Worm (Caenorhabditis elegans) whole organism, L2 larva: Measurements from ENCODE around the gene T01G5.7.

Source experiments
- C34F6.9 ChIP-seq: fragments of 150-350 bp; optimal IDR thresholded peaks from 2 replicates; lab custom pipeline; 2014; ENCODE audit warnings: missing biosample characterization, missing genetic modification characterization
- R02D3.7 ChIP-seq: fragments of 150-350 bp; optimal IDR thresholded peaks from 2 replicates; lab custom pipeline; 2014; ENCODE audit warnings: missing biosample characterization, missing genetic modification characterization
- Y55F3AM.14 ChIP-seq: fragments of 200-800 bp; sonication (Bioruptor generic); optimal IDR thresholded peaks from 2 replicates; lab custom pipeline; 2018; ENCODE audit warnings: mild to moderate bottlenecking, missing genetic modification characterization, missing compliant biosample characterization
- blmp-1 ChIP-seq: sonication (generic microtip); optimal IDR thresholded peaks from 2 replicates; lab custom pipeline; 2017; ENCODE audit warnings: missing genetic modification characterization, mild to moderate bottlenecking, missing compliant biosample characterization, antibody characterized with exemption, moderate library complexity; ENCODE audit not compliant: insufficient read depth
- ceh-16 ChIP-seq: fragments of 150-350 bp; optimal IDR thresholded peaks from 2 replicates; lab custom pipeline; 2014; ENCODE audit warnings: missing biosample characterization, missing genetic modification characterization
- ceh-82 ChIP-seq: fragments of 150-350 bp; optimal IDR thresholded peaks from 2 replicates; lab custom pipeline; 2014; ENCODE audit warnings: missing biosample characterization, missing genetic modification characterization
- crh-2 ChIP-seq: sonication (generic microtip); optimal IDR thresholded peaks from 2 replicates; lab custom pipeline; 2017; ENCODE audit warnings: missing biosample characterization, missing genetic modification characterization
- elt-3 ChIP-seq: sonication (generic microtip); optimal IDR thresholded peaks from 2 replicates; lab custom pipeline; 2017; ENCODE audit warnings: missing biosample characterization, missing genetic modification characterization
- fos-1 ChIP-seq: fragments of 150-350 bp; optimal IDR thresholded peaks from 2 replicates; lab custom pipeline; 2014; ENCODE audit warnings: missing biosample characterization, missing genetic modification characterization
- gmeb-1 ChIP-seq: fragments of 150-350 bp; optimal IDR thresholded peaks from 2 replicates; lab custom pipeline; 2014; ENCODE audit warnings: missing biosample characterization, missing genetic modification characterization
- lin-11 ChIP-seq: fragments of 150-350 bp; sonication (generic microtip); optimal IDR thresholded peaks from 2 replicates; lab custom pipeline; 2014; ENCODE audit warnings: missing biosample characterization, missing genetic modification characterization, inconsistent platforms, mixed read lengths
- lin-13 ChIP-seq: fragments of 150-350 bp; optimal IDR thresholded peaks from 2 replicates; lab custom pipeline; 2014; ENCODE audit warnings: missing biosample characterization, missing genetic modification reagents, missing genetic modification characterization
- lsy-2 ChIP-seq, 2 experiments: fragments of 150-350 bp in 1 of 2; sonication (generic microtip) in 1 of 2; optimal IDR thresholded peaks; 2 replicates each; lab custom pipeline; 2014 to 2017; ENCODE audit warnings: missing biosample characterization in 2 of 2, missing genetic modification characterization in 2 of 2
- mab-5 ChIP-seq: fragments of 150-350 bp; optimal IDR thresholded peaks from 2 replicates; lab custom pipeline; 2014; ENCODE audit warnings: missing biosample characterization, missing genetic modification characterization
- mbf-1 ChIP-seq: sonication (generic microtip); optimal IDR thresholded peaks from 2 replicates; lab custom pipeline; 2017; ENCODE audit warnings: missing biosample characterization, missing genetic modification characterization
- mdl-1 ChIP-seq, 2 experiments: fragments of 150-350 bp in 1 of 2; sonication (generic microtip) in 1 of 2; optimal IDR thresholded peaks; 2 replicates each; lab custom pipeline; 2017; ENCODE audit warnings: missing biosample characterization in 2 of 2, missing genetic modification characterization in 2 of 2
- nhr-10 ChIP-seq: sonication (generic microtip); optimal IDR thresholded peaks from 2 replicates; lab custom pipeline; 2017; ENCODE audit warnings: missing biosample characterization, missing genetic modification characterization
- nhr-12 ChIP-seq: fragments of 150-350 bp; optimal IDR thresholded peaks from 2 replicates; lab custom pipeline; 2014; ENCODE audit warnings: missing biosample characterization, missing genetic modification characterization
- nhr-129 ChIP-seq: fragments of 150-350 bp; optimal IDR thresholded peaks from 2 replicates; lab custom pipeline; 2014; ENCODE audit warnings: missing biosample characterization, missing genetic modification characterization
- nhr-21 ChIP-seq: fragments of 150-350 bp; optimal IDR thresholded peaks from 2 replicates; lab custom pipeline; 2014; ENCODE audit warnings: missing biosample characterization, missing genetic modification characterization
- nhr-23 ChIP-seq: fragments of 150-350 bp; optimal IDR thresholded peaks from 2 replicates; lab custom pipeline; 2014; ENCODE audit warnings: missing biosample characterization, missing genetic modification reagents, missing genetic modification characterization
- nhr-25 ChIP-seq: fragments of 150-350 bp; sonication (generic microtip); optimal IDR thresholded peaks from 3 replicates; lab custom pipeline; 2014; ENCODE audit warnings: missing biosample characterization, missing genetic modification characterization
- nhr-6 ChIP-seq: fragments of 150-350 bp; optimal IDR thresholded peaks from 2 replicates; lab custom pipeline; 2014; ENCODE audit warnings: missing biosample characterization, missing genetic modification characterization
- nhr-77 ChIP-seq: fragments of 150-350 bp; optimal IDR thresholded peaks from 2 replicates; lab custom pipeline; 2014; ENCODE audit warnings: missing biosample characterization, missing genetic modification characterization
- peb-1 ChIP-seq: fragments of 150-350 bp; optimal IDR thresholded peaks from 2 replicates; lab custom pipeline; 2014; ENCODE audit warnings: missing biosample characterization, missing genetic modification characterization
- sem-4 ChIP-seq: fragments of 150-350 bp; optimal IDR thresholded peaks from 2 replicates; lab custom pipeline; 2014; ENCODE audit warnings: missing biosample characterization, missing genetic modification reagents, missing genetic modification characterization
- sma-3 ChIP-seq: sonication (generic microtip); optimal IDR thresholded peaks from 2 replicates; lab custom pipeline; 2016; ENCODE audit warnings: missing genetic modification reagents, missing genetic modification characterization, missing compliant biosample characterization
- sma-9 ChIP-seq, 2 experiments: fragments of 150-350 bp in 1 of 2; sonication (generic microtip) in 1 of 2; optimal IDR thresholded peaks; 2 replicates each; lab custom pipeline; 2014 to 2016; ENCODE audit warnings: missing genetic modification characterization in 2 of 2, mild to moderate bottlenecking in 1 of 2, missing biosample characterization in 1 of 2, missing compliant biosample characterization in 1 of 2, missing genetic modification reagents in 1 of 2, moderate library complexity in 1 of 2
- snpc-4 ChIP-seq: fragments of 150-350 bp; optimal IDR thresholded peaks from 2 replicates; lab custom pipeline; 2014; ENCODE audit warnings: missing biosample characterization, missing genetic modification characterization
- unc-55 ChIP-seq: fragments of 150-350 bp; sonication (generic microtip); optimal IDR thresholded peaks from 3 replicates; lab custom pipeline; 2014; ENCODE audit warnings: missing biosample characterization, missing genetic modification reagents, missing genetic modification characterization
- unc-62 ChIP-seq: fragments of 150-350 bp; optimal IDR thresholded peaks from 2 replicates; lab custom pipeline; 2014; ENCODE audit warnings: missing biosample characterization, missing genetic modification reagents, missing genetic modification characterization
- zag-1 ChIP-seq: fragments of 150-350 bp; optimal IDR thresholded peaks from 2 replicates; lab custom pipeline; 2014; ENCODE audit warnings: missing biosample characterization, missing genetic modification characterization
- ztf-1 ChIP-seq: fragments of 200-800 bp; sonication (Bioruptor generic); conservative IDR thresholded peaks from 2 replicates; pipeline ENCODE4 v1.3.6; 2022; ENCODE audit warnings: missing genetic modification characterization, missing compliant biosample characterization
- ztf-11 ChIP-seq: sonication (generic microtip); optimal IDR thresholded peaks from 2 replicates; lab custom pipeline; 2017; ENCODE audit warnings: missing biosample characterization, missing genetic modification characterization
- ztf-4 ChIP-seq: fragments of 150-350 bp; optimal IDR thresholded peaks from 2 replicates; lab custom pipeline; 2014; ENCODE audit warnings: missing biosample characterization, missing genetic modification characterization

The T01G5.7 gene

DNA sequence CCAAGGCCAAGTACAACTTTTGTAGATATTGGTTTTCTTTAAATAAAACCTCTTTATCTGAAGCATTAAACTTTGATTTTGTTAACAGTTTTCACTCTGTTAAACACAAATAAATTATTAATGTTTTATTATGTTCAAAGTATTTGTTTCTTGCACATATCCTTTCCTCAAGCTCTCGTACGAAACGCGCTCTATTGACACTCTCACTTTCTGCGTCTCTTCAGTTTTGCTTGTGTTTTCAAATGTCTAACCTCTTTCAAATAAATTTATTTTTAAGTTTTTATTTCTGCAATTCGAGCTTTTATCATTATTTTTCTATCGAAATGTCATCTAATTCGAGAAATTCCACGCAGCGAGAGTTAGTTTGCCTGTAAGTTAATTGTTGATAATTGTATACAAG, 32.0 kb downstream of the T01G5.7 start, which contains the start of gene K08F9.4:
TSS of gene K08F9.4 (plus strand) at position 222 of the 400 bp plus-strand sequence.
- TF ChIP-seq gmeb-1, result peak; percentile 72
- TF ChIP-seq sma-3 (GFP tag; lab: Kevin White, UChicago), result peak; percentile 68
- TF ChIP-seq lin-13 (GFP tag; lab: Kevin White, UChicago), result peak; percentile 66
- TF ChIP-seq lin-11 (tag; lab: Kevin White, UChicago), result no peak
- TF ChIP-seq zag-1, result no peak
- no peak for TF ChIP-seq ztf-4
- TF ChIP-seq lsy-2 (tag; optimal IDR thresholded peaks at IDR 0.05; lab: Kevin White, UChicago), result no peak
- peak; percentile 46 for TF ChIP-seq sma-9 (GFP tag; optimal IDR thresholded peaks at IDR 0.05; lab: Kevin White, UChicago)
- TF ChIP-seq sma-9 (tag; optimal IDR thresholded peaks at IDR 0.05; lab: Kevin White, UChicago), result no peak
- TF ChIP-seq sem-4 (tag; lab: Kevin White, UChicago), result peak; percentile 2
- peak; percentile 78 for TF ChIP-seq C34F6.9 (tag; lab: Kevin White, UChicago)
- TF ChIP-seq nhr-10 (tag; lab: Kevin White, UChicago), result no peak
- TF ChIP-seq fos-1 (tag; lab: Kevin White, UChicago), result peak; percentile 47
- peak; percentile 48 for TF ChIP-seq crh-2 (tag; lab: Kevin White, UChicago)
- peak; percentile 48 for TF ChIP-seq nhr-129
- TF ChIP-seq mab-5 (tag; lab: Kevin White, UChicago), result no peak
- TF ChIP-seq ceh-16 (tag; lab: Kevin White, UChicago), result no peak
- TF ChIP-seq blmp-1 (tag; lab: Kevin White, UChicago), result peak; percentile 100
- peak; percentile 26 for TF ChIP-seq nhr-21 (tag; lab: Kevin White, UChicago)
- TF ChIP-seq unc-55 (GFP tag; lab: Kevin White, UChicago), result peak; percentile 84
- peak; percentile 68 for TF ChIP-seq nhr-25 (tag; lab: Kevin White, UChicago)
- no peak for TF ChIP-seq unc-62 (GFP tag; lab: Kevin White, UChicago)
- no peak for TF ChIP-seq nhr-77 (tag; lab: Kevin White, UChicago)

- TF ChIP-seq C34F6.9 (tag; lab: Kevin White, UChicago) (no peak), nhr-25 (tag; lab: Kevin White, UChicago) (no peak), sma-3 (GFP tag; lab: Kevin White, UChicago) (no peak), nhr-23 (tag; lab: Kevin White, UChicago) (no peak), ztf-11 (tag; lab: Kevin White, UChicago) (no peak), lin-11 (tag; lab: Kevin White, UChicago) (no peak), mab-5 (tag; lab: Kevin White, UChicago) (no peak), sem-4 (tag; lab: Kevin White, UChicago) (no peak), zag-1 (no peak), elt-3 (tag; lab: Kevin White, UChicago) (no peak)
These were observed 36.0 kb downstream of the T01G5.7 start, which contains the start of gene T09F5.20 for ce11 chrV:15147776-15148175. Gene T09F5.20, minus strand, starts transcription at chrV:15147876.

ce11 chrV:15148800-15149199, 37.0 kb downstream of the T01G5.7 start, which contains the start of gene T09F5.1:
Gene T09F5.1, plus strand, starts transcription at chrV:15149100.
- TF ChIP-seq nhr-6 (tag; lab: Kevin White, UChicago), result no peak
- no peak for TF ChIP-seq snpc-4
- TF ChIP-seq unc-62 (GFP tag; lab: Kevin White, UChicago), result no peak
- no peak for TF ChIP-seq C34F6.9 (tag; lab: Kevin White, UChicago)
- no peak for TF ChIP-seq nhr-10 (tag; lab: Kevin White, UChicago)
- TF ChIP-seq nhr-21 (tag; lab: Kevin White, UChicago), result no peak
- no peak for TF ChIP-seq mab-5 (tag; lab: Kevin White, UChicago)
- no peak for TF ChIP-seq peb-1
- no peak for TF ChIP-seq fos-1 (tag; lab: Kevin White, UChicago)
- no peak for TF ChIP-seq Y55F3AM.14 (GFP tag; lab: Kevin White, UChicago)
- TF ChIP-seq nhr-12, result no peak
- no peak for TF ChIP-seq sem-4 (tag; lab: Kevin White, UChicago)
- TF ChIP-seq R02D3.7 (tag; lab: Kevin White, UChicago), result no peak
- no peak for TF ChIP-seq unc-55 (GFP tag; lab: Kevin White, UChicago)
- TF ChIP-seq sma-9 (GFP tag; optimal IDR thresholded peaks at IDR 0.05; lab: Kevin White, UChicago), result no peak
- no peak for TF ChIP-seq sma-9 (tag; optimal IDR thresholded peaks at IDR 0.05; lab: Kevin White, UChicago)
- TF ChIP-seq nhr-25 (tag; lab: Kevin White, UChicago), result no peak
- no peak for TF ChIP-seq mbf-1
- no peak for TF ChIP-seq ztf-1 (GFP tag; lab: Robert Waterston, UW)

DNA sequence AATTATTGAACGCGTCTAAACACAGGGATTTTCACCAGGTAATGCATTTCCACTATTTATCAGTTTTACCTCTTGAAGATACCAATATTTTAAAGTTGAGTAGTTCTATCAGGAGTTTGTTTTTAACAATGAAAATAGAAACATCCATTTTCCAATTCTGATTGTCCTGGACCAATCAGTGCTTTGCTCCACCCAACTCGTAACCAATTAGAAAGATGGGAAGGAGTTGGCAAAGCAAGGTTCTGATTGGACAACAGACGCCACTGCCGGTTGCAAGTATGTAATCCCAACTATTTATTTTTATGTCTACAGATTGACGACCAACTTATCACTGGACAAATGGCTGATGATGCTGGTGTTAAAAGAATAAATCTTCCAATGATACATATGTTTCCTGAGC, 38.4 kb downstream of the T01G5.7 start:
- TF ChIP-seq ceh-82, result no peak
- no peak for TF ChIP-seq mdl-1 (tag; optimal IDR thresholded peaks at IDR 0.05; lab: Kevin White, UChicago)
- TF ChIP-seq snpc-4, result no peak
- TF ChIP-seq, all 48 proteins: peak for 0
